Worm (Caenorhabditis elegans) whole organism, mixed stage, embryonic: Measurements from ENCODE around the gene C05G5.7.

Experiments used
- elt-1 ChIP-seq: sonication (generic microtip); optimal IDR thresholded peaks from 2 replicates; lab custom pipeline; 2017; ENCODE audit warnings: missing genetic modification characterization, mild to moderate bottlenecking, missing compliant biosample characterization, antibody characterized with exemption, moderate library complexity, borderline replicate concordance; ENCODE audit not compliant: insufficient read depth
- nhr-12 ChIP-seq: fragments of 150-350 bp; optimal IDR thresholded peaks from 2 replicates; lab custom pipeline; 2014; ENCODE audit warnings: missing biosample characterization, missing genetic modification characterization
- nhr-28 ChIP-seq: fragments of 150-350 bp; optimal IDR thresholded peaks from 2 replicates; lab custom pipeline; 2014; ENCODE audit warnings: missing biosample characterization, missing genetic modification characterization

DNA sequence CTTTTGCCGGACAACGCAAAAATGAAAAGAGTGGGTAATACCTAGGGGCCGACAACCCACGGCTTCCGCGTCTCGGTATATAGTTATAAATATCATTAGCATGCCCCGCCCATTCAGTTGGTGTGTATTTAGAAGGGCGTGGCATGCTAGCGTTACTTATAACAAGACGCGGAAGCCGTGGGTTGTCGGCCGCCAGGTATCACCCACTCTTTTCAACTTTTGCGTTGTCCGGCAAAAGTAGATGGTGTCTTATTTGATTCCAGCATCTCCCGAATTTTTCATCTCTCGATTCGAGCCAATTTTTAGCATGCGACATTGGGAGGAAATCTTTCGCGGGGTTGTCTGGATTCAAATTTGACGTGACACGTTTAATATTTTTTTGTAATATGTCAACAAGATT lies 25.8 kb downstream of the C05G5.7 start:
- TF ChIP-seq nhr-28 (tag; lab: Kevin White, UChicago) (no peak), elt-1 (no peak), nhr-12 (no peak)
